Worm (Caenorhabditis elegans) whole organism, young adult: ENCODE data around the gene F28A12.10.

Source experiments
- F33H1.4 ChIP-seq: fragments of 200-800 bp; sonication (Bioruptor generic); IDR thresholded peaks from 2 replicates; pipeline ENCODE4 v1.3.6; 2022; ENCODE audit warnings: missing genetic modification reagents, missing genetic modification characterization, missing compliant biosample characterization
- aptf-3 ChIP-seq: fragments of 200-800 bp; sonication (Bioruptor generic); IDR thresholded peaks from 2 replicates; pipeline ENCODE4 v1.3.6; 2022; ENCODE audit warnings: missing genetic modification characterization, missing compliant biosample characterization
- cebp-1 ChIP-seq, 2 experiments: fragments of 200-800 bp in 1 of 2; sonication (Bioruptor generic) in 1 of 2; sonication (generic microtip) in 1 of 2; IDR thresholded peaks in 1 of 2; optimal IDR thresholded peaks in 1 of 2; 2 replicates each; pipeline versions ENCODE4 v1.3.6 to Lab custom; 2017 to 2022; ENCODE audit warnings: missing compliant biosample characterization in 2 of 2, missing genetic modification characterization in 2 of 2, mild to moderate bottlenecking in 1 of 2, missing genetic modification reagents in 1 of 2, moderate library complexity in 1 of 2
- nfyb-1 ChIP-seq: fragments of 200-800 bp; sonication (Bioruptor generic); IDR thresholded peaks from 2 replicates; pipeline ENCODE4 v1.3.6; 2022; ENCODE audit warnings: missing genetic modification reagents, missing genetic modification characterization, missing compliant biosample characterization
- snpc-1.3 ChIP-seq: sonication (generic microtip); optimal IDR thresholded peaks from 2 replicates; lab custom pipeline; 2017; ENCODE audit warnings: missing genetic modification characterization, mild to moderate bottlenecking, missing compliant biosample characterization, antibody characterized with exemption, moderate library complexity, missing genotype, missing genetic modification reagents; ENCODE audit not compliant: insufficient read depth

Gene F28A12.10

DNA sequence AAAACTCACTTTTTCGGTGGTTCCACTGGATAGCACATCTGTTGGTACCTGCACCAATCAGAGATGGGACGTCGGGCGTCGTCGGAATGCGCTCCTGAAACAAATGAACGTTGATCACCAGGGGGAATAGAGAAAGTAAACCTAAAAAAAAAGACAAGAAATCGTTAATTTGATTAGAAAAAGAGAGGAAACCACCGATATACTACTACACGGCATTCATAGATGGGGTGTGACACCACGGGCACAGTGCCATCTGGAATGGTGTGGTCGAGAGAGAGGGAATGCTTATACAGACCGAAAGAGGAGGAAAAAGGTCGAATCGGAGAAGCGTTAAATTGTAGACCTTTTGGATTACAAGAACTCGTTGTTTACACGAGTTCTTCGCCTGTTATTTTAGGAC, 49.5 kb downstream of the F28A12.10 start, which contains the start of gene C10B5.3:
C10B5.3 (minus strand) TSS at position 101 of the 400 bp plus-strand sequence.
- no peak for TF ChIP-seq F33H1.4 (GFP tag; lab: Robert Waterston, UW)
- no peak for TF ChIP-seq cebp-1 (GFP tag; IDR thresholded peaks at IDR 0.05; lab: Robert Waterston, UW)
- no peak for TF ChIP-seq cebp-1 (tag; optimal IDR thresholded peaks at IDR 0.05; lab: Kevin White, UChicago)
- TF ChIP-seq aptf-3 (GFP tag; lab: Robert Waterston, UW): no peak
- no peak for TF ChIP-seq nfyb-1 (GFP tag; lab: Robert Waterston, UW)
- TF ChIP-seq snpc-1.3 (tag; lab: Kevin White, UChicago): no peak
- TF ChIP-seq, all 124 proteins: peak for 0
